Worm (Caenorhabditis elegans) whole organism, dauer: ENCODE data around the gene F42A9.9.

Experiments
- unc-62 ChIP-seq: sonication (generic microtip); optimal IDR thresholded peaks from 2 replicates; lab custom pipeline; 2017; ENCODE audit warnings: missing biosample characterization, missing genetic modification reagents, missing genetic modification characterization

F42A9.9 gene

ce11 chrIV:8630243-8630642, 8.4 kb downstream of the F42A9.9 start:
- no peak for TF ChIP-seq unc-62

ce11 chrIV:8629609-8630052, 9.0 kb downstream of the F42A9.9 start:
- TF ChIP-seq unc-62, result no peak

DNA sequence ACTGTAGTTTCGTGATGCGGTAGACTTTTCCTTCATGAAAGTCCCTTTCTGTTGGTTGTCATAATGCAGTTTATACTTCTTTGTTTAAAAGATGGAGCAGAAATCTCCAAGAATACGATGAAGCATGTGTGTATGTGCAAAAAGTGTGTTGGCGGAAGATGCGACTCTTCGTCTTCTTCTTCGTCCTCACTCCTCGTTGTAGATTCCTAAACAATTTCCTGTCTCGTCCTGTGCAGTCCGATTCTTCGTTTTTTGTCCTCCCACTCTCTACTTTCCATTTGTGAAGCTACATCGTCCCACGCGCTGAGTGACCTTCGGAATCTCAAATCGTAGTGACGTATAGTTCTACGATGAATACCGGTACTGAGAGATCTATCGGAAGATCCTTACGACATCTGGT, 10.4 kb downstream of the F42A9.9 start:
- no peak for TF ChIP-seq unc-62

DNA sequence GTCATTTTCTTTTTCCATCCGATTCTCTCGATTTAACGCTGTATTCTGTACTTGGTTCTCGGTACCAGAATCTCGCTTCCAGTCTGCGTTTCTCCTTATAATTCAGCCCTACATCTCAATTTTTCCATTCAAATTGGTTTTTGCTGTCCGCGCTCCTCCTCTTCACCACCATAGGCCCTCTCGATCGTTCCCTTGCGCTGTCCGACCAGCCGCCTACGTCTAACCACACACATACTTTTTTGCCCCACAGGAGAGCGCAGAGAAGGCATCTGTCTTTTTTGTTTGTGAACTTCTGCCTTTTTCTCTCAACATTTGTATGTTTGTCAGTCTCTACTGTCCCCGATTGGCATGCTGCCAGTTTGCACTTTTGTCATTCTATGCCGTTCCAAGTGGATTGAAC, 11.3 kb downstream of the F42A9.9 start, which contains the start of gene F42A9.11:
Gene F42A9.11 (plus strand): TSS at position 310 of the 400 bp plus-strand sequence.
- no peak for TF ChIP-seq unc-62

DNA sequence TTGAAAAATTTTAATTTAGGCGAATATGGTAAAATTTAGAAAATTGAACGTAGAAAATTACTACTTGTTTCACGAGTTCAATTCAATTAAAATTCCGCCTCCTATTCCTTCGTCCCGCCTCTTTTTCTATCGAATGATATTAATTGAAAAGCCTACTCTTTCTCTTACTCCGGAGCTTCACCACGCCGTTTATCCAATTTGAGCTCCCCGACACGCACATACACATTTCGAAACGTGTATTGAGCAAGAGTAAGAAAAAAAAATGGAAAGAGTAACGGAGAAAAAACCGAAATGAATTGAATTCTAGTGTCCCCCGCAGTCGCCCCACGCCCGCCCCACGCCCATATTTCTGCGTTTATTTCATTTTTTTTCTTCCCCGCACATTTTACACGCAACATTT, 12.4 kb downstream of the F42A9.9 start:
- TF ChIP-seq unc-62, result no peak

- no peak for TF ChIP-seq unc-62
These were observed 12.9 kb downstream of the F42A9.9 start for ce11 chrIV:8625730-8626129.

DNA sequence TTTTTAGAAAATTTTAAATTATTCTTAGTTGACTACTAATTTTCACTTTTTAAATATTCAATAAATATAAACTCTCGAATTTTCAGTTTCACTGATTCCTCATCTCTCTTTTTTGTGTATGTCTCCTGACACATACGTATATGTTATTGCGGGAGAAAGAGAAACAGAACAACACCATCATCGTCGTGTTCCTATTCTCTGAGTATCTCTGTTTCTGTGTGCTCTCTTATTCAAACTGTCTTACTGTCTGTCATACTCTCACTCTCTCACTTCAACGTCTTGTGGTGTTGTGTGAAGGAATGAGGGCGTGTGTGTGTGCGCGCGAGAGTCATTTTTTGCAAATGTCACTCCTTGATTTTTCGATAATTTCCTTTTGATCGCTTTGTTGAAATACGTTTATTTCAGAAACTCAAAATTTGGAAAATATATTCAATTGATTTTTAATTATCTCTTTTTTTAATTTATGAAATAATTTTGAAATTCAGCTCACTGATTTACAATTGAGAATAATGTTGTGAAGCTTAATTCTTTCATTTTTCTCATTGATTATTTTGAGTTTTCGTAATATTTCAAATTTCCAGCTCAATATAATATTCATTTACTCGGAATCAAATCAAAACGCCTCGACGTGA, 18.4 kb downstream of the F42A9.9 start, which contains the start of gene lin-49:
Gene lin-49 (plus strand): TSS at position 582 of the 632 bp plus-strand sequence.
- TF ChIP-seq unc-62, result no peak

DNA sequence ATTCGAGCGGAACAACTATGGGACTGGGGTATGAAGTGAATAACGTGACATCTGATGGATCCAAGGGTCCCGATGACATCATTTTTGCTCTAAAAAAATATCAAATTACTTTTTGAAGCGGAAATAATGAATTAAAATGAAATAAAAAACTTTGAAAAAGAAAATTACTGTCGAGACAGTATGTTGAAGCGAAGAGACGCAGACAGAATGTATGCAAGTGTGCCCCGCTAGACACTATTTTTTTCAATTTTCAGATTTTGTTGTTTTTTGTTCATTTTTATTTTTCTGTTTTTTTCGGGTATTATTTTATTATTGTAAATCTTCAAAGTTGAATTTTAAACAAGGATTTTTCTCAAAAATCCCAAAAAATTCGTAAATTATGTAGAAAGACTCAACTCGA, 20.0 kb downstream of the F42A9.9 start, which contains the start of gene F42A9.8:
Gene F42A9.8 (minus strand): TSS at position 88 of the 400 bp plus-strand sequence.
- TF ChIP-seq unc-62, result no peak

DNA sequence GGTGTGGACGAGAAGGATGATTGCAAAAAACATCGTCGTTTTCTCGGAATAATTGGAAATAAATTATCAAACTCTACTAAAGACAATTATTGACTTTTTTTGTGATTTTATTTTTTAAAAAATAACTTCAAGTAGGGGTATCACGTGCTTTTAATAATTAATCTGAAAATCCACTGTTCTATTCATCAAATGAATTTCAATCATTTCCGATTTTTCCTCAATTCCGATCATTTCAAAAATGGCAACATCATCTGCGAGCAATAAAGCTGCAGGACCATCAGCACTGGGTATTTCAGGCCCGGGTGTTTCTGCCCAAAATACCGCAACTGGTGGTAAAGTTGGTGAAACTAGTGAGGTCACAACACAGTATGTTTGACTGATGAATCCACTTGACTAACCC, 21.6 kb downstream of the F42A9.9 start, which contains the start of the genes F42A9.7 and F42A9.3:
Gene F42A9.7 (minus strand): TSS at position 101 of the 400 bp plus-strand sequence.
Gene F42A9.3 (plus strand): TSS at position 214 of the 400 bp plus-strand sequence.
- no peak for TF ChIP-seq unc-62

ce11 chrIV:8615314-8615713, 23.3 kb downstream of the F42A9.9 start:
- TF ChIP-seq unc-62, result no peak

ce11 chrIV:8614680-8615079, 24.0 kb downstream of the F42A9.9 start, which contains the start of gene cyp-33E3:
Gene cyp-33E3, plus strand, starts transcription at chrIV:8614995.
- no peak for TF ChIP-seq unc-62

DNA sequence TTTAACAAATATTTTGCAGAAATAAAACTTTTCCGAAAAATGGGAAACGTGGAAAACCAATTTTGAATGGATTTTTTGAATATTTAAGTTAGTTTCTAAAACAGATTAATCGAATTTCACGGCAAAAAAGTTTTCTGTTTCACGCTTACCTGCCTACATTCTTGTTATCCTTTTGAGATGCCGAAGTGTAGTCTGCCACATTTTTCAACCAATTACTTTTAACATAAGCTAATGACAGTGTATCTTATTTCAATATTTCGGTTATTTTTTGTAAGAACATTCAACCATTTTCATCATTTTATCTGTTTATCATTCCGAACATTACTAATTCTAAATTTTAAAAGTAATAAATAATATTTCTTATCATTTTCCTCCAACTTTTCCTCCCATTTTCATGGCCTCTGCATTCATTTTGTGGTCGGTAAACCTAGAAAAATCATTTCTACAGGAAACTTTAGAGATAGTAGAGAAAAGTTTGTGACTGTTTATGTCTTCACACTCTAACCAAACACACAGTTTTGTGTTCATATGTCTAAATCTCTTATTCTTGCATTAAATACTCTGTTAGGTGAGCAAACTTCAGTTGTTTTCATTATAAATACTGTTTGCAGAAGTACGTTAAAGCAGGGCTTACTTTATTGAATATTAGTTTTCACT, 26.6 kb downstream of the F42A9.9 start, which contains the start of the genes F42A9.17 and cyp-33E2:
Gene F42A9.17 (minus strand): TSS at position 51 of the 657 bp plus-strand sequence.
Gene cyp-33E2 (plus strand): TSS at position 449 of the 657 bp plus-strand sequence.
- TF ChIP-seq unc-62, result no peak

ce11 chrIV:8608934-8609333, 29.7 kb downstream of the F42A9.9 start, which contains the start of gene F42A9.6:
Gene F42A9.6, plus strand, starts transcription at chrIV:8609234.
- TF ChIP-seq unc-62, result no peak

- no peak for TF ChIP-seq unc-62
These were observed 30.5 kb downstream of the F42A9.9 start for ce11 chrIV:8608204-8608603.

ce11 chrIV:8605217-8605616, 33.4 kb downstream of the F42A9.9 start:
- no peak for TF ChIP-seq unc-62

ce11 chrIV:8602877-8603276, 35.8 kb downstream of the F42A9.9 start, which contains the start of gene Y59H11AR.10:
Gene Y59H11AR.10, plus strand, starts transcription at chrIV:8603177.
- no peak for TF ChIP-seq unc-62

DNA sequence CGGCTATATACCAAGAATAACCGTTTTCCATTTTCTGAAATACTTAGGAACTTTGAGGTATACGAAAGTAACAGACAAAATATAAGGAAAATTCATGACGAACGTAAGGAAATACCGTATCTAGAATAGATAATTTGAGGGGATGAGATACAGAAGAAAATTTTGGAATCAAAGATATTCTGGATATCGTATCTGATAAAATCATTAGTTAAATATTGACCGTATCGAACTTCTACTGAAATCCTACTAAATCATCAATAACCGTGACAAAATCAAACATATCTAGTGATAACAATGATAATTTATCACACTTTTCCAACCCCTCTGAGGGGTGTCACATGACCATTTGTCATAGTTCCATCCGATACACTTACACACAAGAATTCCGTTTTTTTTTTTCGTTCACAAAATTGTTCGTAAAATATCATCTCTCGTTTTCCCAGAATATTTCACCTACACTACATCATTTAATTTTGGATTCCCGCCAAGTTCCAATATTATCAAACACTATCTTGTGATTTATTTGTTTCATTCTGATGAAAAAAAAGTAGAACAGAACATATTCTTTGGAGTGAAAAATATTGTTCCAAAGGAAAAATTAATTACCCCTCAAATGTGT, 37.8 kb downstream of the F42A9.9 start, which contains the start of gene Y59H11AR.4:
Gene Y59H11AR.4 (minus strand): TSS at position 51 of the 619 bp plus-strand sequence.
- TF ChIP-seq unc-62, result no peak
